Fruit fly (Drosophila melanogaster) whole organism, larva: ENCODE data around the gene CG32487.

Experiments used
- noc ChIP-seq: fragments of 200-800 bp; sonication (Bioruptor generic); optimal IDR thresholded peaks from 3 replicates; lab custom pipeline; 2019; ENCODE audit warnings: missing biosample characterization, mild to moderate bottlenecking, missing genetic modification characterization, moderate library complexity

CG32487 gene

dm6 chr3L:3017156-3017555 lies at the start of gene CG32487:
Gene CG32487 (minus strand): TSS chr3L:3017256.
- TF ChIP-seq noc (tag; lab: Kevin White, UChicago): no peak

dm6 chr3L:3060054-3060979 lies 43.3 kb upstream of the CG32487 start:
- TF ChIP-seq noc (tag; lab: Kevin White, UChicago): peak; percentile 99

dm6 chr3L:3058970-3059883 lies 42.2 kb upstream of the CG32487 start:
- no peak for TF ChIP-seq noc (tag; lab: Kevin White, UChicago)

dm6 chr3L:3054851-3055250 lies 37.8 kb upstream of the CG32487 start, which contains the start of gene CG16753:
Gene CG16753 (plus strand): TSS chr3L:3055079.
- TF ChIP-seq noc (tag; lab: Kevin White, UChicago): no peak

- TF ChIP-seq noc (tag; lab: Kevin White, UChicago): no peak
Measured at dm6 chr3L:3054099-3054498, 37.0 kb upstream of the CG32487 start.

DNA sequence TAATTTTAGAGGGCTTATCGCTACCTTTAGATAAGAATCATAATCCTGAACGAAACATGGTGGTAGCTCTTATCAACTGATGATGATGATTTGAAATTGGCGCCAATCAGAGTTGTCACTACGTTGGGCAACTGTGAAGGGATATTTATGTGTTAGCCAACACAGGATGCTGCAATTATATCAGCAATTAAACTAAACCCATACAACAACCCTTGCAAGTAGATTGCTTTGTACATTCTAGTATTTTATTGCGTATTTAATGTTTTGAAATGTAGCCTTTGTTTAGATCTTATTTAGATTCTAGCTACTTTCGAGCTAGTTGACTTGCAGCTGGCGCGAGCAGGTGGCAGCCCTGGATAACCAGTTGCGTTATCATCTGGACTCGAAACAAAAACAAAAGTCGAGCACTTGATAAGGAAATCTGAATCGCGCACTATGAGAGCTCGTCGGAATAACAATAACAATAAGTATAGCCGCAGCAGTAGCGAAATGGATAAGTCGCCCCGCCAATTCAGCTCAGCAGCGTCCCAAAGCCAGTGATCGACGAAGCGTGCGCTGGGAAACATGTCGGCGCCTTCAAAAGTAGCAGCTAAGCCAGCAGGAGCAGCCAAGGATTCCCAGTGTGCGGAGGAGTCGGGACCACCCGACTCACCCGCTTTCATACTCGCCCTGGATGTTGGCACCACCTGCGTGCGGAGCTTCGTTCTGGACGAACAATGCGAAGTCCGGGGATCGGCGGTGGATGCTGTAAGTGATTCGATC lies 35.2 kb upstream of the CG32487 start, which contains the start of gene CG1271:
Gene CG1271, plus strand, starts transcription at position 405 of the 762 bp plus-strand sequence.
- TF ChIP-seq noc (tag; lab: Kevin White, UChicago): peak; percentile 94

DNA sequence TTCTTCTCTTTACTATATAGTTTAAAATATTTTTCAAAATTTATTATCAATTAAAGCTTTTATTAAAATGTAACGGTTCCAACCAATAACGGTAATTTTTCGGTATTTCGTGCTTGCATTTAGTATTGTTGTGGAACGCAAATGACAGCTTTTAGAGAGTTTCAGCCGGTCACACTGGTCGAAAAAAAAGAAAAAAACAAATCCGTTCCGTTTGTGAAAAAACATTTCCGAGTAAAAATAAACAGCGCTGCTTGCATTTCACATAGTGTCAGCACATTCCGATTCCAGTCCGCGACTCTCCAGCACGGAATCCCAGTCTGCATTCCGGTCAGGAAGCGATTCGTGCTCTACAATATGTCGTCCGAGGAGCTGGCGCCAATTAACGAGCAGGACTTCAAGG lies 33.1 kb upstream of the CG32487 start, which contains the start of gene CG32485:
Gene CG32485, plus strand, starts transcription at position 139 of the 400 bp plus-strand sequence.
- TF ChIP-seq noc (tag; lab: Kevin White, UChicago): no peak

- TF ChIP-seq noc (tag; lab: Kevin White, UChicago): no peak
Measured at dm6 chr3L:3048647-3049046, 31.6 kb upstream of the CG32487 start.

- peak; percentile 93 for TF ChIP-seq noc (tag; lab: Kevin White, UChicago)
Measured at dm6 chr3L:3046325-3047156, 29.5 kb upstream of the CG32487 start, which contains the start of the genes scramb2 and Sk2. Gene scramb2 (minus strand): TSS chr3L:3046812. Gene Sk2 (plus strand): TSS chr3L:3047087.

DNA sequence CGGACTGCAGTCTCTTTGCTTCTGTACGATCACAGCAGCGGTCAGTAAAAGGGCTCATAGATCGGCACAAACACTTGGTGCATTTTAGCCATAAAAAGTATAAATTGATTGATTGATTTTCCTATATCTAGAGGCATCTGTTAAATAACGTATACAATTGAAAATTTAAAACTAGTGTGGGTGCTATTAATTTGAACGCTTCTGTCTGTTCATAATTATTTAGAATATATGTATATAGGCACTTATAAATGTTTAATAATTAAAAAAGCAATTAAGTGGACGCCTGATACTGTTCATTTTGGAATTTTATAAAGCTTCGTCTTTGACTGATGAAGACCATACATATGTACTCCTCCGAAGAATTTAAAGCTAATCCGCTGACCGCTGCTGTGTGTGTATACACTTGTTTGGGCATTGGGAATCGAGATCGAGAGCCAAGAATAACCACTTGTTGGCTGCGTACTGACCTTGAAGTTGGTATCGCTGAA lies 28.2 kb upstream of the CG32487 start:
- peak; percentile 73 for TF ChIP-seq noc (tag; lab: Kevin White, UChicago)

DNA sequence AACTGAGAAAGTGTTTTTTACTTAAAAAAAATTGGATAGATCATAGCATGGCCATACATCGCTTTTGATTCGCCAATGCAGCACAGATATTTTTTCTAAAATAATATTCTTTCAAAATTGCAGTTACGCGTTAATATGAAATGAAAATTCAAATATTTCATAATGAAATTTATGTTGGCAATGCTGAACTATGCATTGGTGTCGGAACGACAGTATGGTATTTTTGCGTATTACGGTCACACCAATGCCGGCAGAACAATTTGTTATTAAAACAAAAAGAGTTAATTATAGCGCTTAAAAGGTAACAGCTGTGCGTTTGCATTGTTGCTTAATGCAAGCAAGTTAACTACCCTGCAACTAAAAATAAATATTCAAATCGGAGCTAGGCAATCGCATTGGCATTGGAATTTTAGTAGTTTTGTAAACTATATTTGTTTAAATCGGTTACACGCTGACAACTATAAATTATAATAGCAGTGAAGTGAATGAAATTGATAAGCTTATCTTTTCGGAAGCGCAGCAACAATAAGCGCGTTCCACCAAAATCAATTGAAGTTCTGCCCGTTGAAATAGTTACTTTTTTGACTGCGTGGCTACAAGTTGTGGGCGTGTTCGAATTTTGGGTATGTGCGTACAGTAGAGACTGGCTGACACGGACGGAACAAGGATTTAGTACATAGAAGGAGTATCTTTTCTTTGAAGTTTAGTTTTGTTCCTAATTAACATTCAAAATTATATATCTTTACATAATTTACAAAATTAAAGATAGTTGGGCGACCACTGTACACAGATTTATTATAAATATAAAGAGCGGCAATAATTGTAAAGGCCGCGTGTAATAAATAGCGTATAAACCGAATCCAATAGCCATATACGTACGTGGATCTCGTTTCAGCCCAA lies 25.3 kb upstream of the CG32487 start, which contains the start of gene Prx4:
Gene Prx4, plus strand, starts transcription at position 210 of the 900 bp plus-strand sequence.
- peak; percentile 82 for TF ChIP-seq noc (tag; lab: Kevin White, UChicago)

dm6 chr3L:3037822-3038563 lies 20.9 kb upstream of the CG32487 start:
- peak; percentile 22 for TF ChIP-seq noc (tag; lab: Kevin White, UChicago)
